Worm (Caenorhabditis elegans) whole organism, young adult: ENCODE data around the gene F08B4.8.

Source experiments
- B0035.1 ChIP-seq: sonication (generic microtip); optimal IDR thresholded peaks from 2 replicates; lab custom pipeline; 2016; ENCODE audit warnings: missing genetic modification characterization, mild to moderate bottlenecking, missing compliant biosample characterization, missing genotype, missing genetic modification reagents
- B0336.3 ChIP-seq: fragments of 200-800 bp; sonication (Bioruptor generic); IDR thresholded peaks from 2 replicates; pipeline ENCODE4 v1.3.6; 2022; ENCODE audit warnings: missing genetic modification characterization, missing compliant biosample characterization
- C06A6.2 ChIP-seq: fragments of 200-800 bp; sonication (Bioruptor generic); conservative IDR thresholded peaks from 2 replicates; pipeline ENCODE4 v1.3.6; 2022; ENCODE audit warnings: missing genetic modification characterization, missing compliant biosample characterization
- D2030.7 ChIP-seq: fragments of 200-800 bp; sonication (Bioruptor generic); IDR thresholded peaks from 2 replicates; pipeline ENCODE4 v1.3.6; 2022; ENCODE audit warnings: missing genetic modification reagents, missing genetic modification characterization, missing compliant biosample characterization
- F49E8.2 ChIP-seq: sonication (generic microtip); optimal IDR thresholded peaks from 3 replicates; lab custom pipeline; 2017; ENCODE audit warnings: missing genetic modification characterization, mild to moderate bottlenecking, missing compliant biosample characterization, antibody characterized with exemption, moderate library complexity; ENCODE audit not compliant: insufficient read depth
- F57A8.1 ChIP-seq: fragments of 200-800 bp; sonication (Bioruptor generic); optimal IDR thresholded peaks from 2 replicates; lab custom pipeline; 2018; ENCODE audit warnings: mild to moderate bottlenecking, missing genetic modification characterization, moderate library complexity, missing compliant biosample characterization
- F57C9.4 ChIP-seq: sonication (generic microtip); optimal IDR thresholded peaks from 2 replicates; lab custom pipeline; 2017; ENCODE audit warnings: mild to moderate bottlenecking, missing genetic modification characterization, missing compliant biosample characterization
- K11D2.4 ChIP-seq: fragments of 200-800 bp; sonication (Bioruptor generic); IDR thresholded peaks from 2 replicates; pipeline ENCODE4 v1.3.6; 2022; ENCODE audit warnings: missing genetic modification reagents, missing genetic modification characterization, missing compliant biosample characterization
- T26A5.8 ChIP-seq: sonication (generic microtip); optimal IDR thresholded peaks from 2 replicates; lab custom pipeline; 2016; ENCODE audit warnings: missing genetic modification characterization, missing compliant biosample characterization
- Y53F4B.3 ChIP-seq: fragments of 200-800 bp; sonication (Bioruptor generic); IDR thresholded peaks from 2 replicates; pipeline ENCODE4 v1.3.6; 2022; ENCODE audit warnings: missing genetic modification reagents, missing genetic modification characterization, missing compliant biosample characterization
- aptf-3 ChIP-seq: fragments of 200-800 bp; sonication (Bioruptor generic); IDR thresholded peaks from 2 replicates; pipeline ENCODE4 v1.3.6; 2022; ENCODE audit warnings: missing genetic modification characterization, missing compliant biosample characterization
- athp-1 ChIP-seq: sonication (generic microtip); optimal IDR thresholded peaks from 2 replicates; lab custom pipeline; 2017; ENCODE audit warnings: mild to moderate bottlenecking, missing genetic modification characterization, missing compliant biosample characterization
- attf-3 ChIP-seq: fragments of 200-800 bp; sonication (Bioruptor generic); conservative IDR thresholded peaks from 2 replicates; pipeline ENCODE4 v1.3.6; 2022; ENCODE audit warnings: missing genetic modification reagents, missing genetic modification characterization, missing compliant biosample characterization
- attf-5 ChIP-seq: fragments of 200-800 bp; sonication (Bioruptor generic); optimal IDR thresholded peaks from 2 replicates; lab custom pipeline; 2018; ENCODE audit warnings: mild to moderate bottlenecking, missing genetic modification characterization, missing compliant biosample characterization
- attf-6 ChIP-seq: fragments of 200-800 bp; sonication (Bioruptor generic); IDR thresholded peaks from 2 replicates; pipeline ENCODE4 v1.3.6; 2022; ENCODE audit warnings: missing genetic modification reagents, missing genetic modification characterization, missing compliant biosample characterization
- bed-1 ChIP-seq: fragments of 200-800 bp; sonication (Bioruptor generic); IDR thresholded peaks from 2 replicates; pipeline ENCODE4 v1.3.6; 2022; ENCODE audit warnings: missing genetic modification reagents, missing genetic modification characterization, missing compliant biosample characterization
- cebp-1 ChIP-seq, 2 experiments: fragments of 200-800 bp in 1 of 2; sonication (Bioruptor generic) in 1 of 2; sonication (generic microtip) in 1 of 2; IDR thresholded peaks in 1 of 2; optimal IDR thresholded peaks in 1 of 2; 2 replicates each; pipeline versions ENCODE4 v1.3.6 to Lab custom; 2017 to 2022; ENCODE audit warnings: missing compliant biosample characterization in 2 of 2, missing genetic modification characterization in 2 of 2, mild to moderate bottlenecking in 1 of 2, missing genetic modification reagents in 1 of 2, moderate library complexity in 1 of 2
- ceh-100 ChIP-seq: fragments of 200-800 bp; sonication (Bioruptor generic); IDR thresholded peaks from 2 replicates; pipeline ENCODE4 v1.3.6; 2022; ENCODE audit warnings: missing genetic modification reagents, missing genetic modification characterization, missing compliant biosample characterization
- ceh-40 ChIP-seq: fragments of 200-800 bp; sonication (Bioruptor generic); IDR thresholded peaks from 2 replicates; pipeline ENCODE4 v1.3.6; 2022; ENCODE audit warnings: missing genetic modification characterization, missing compliant biosample characterization
- efl-1 ChIP-seq: fragments of 150-350 bp; optimal IDR thresholded peaks from 2 replicates; lab custom pipeline; 2014; ENCODE audit warnings: missing biosample characterization, missing genetic modification reagents, missing genetic modification characterization
- egl-44 ChIP-seq: fragments of 200-800 bp; sonication (Bioruptor generic); IDR thresholded peaks from 2 replicates; pipeline ENCODE4 v1.3.6; 2022; ENCODE audit warnings: missing genetic modification reagents, missing genetic modification characterization, missing compliant biosample characterization
- ekl-4 ChIP-seq: fragments of 200-800 bp; sonication (Bioruptor generic); IDR thresholded peaks from 2 replicates; pipeline ENCODE4 v1.3.6; 2022; ENCODE audit warnings: missing genetic modification reagents, missing genetic modification characterization, missing compliant biosample characterization
- hlh-26 ChIP-seq: fragments of 200-800 bp; sonication (Bioruptor generic); conservative IDR thresholded peaks from 2 replicates; pipeline ENCODE4 v1.3.6; 2022; ENCODE audit warnings: missing genetic modification reagents, missing genetic modification characterization, missing compliant biosample characterization
- hmg-20 ChIP-seq: fragments of 200-800 bp; sonication (Bioruptor generic); IDR thresholded peaks from 2 replicates; pipeline ENCODE4 v1.3.6; 2022; ENCODE audit warnings: missing genetic modification reagents, missing genetic modification characterization, missing compliant biosample characterization
- hsf-1 ChIP-seq: fragments of 200-800 bp; sonication (Bioruptor generic); IDR thresholded peaks from 2 replicates; pipeline ENCODE4 v1.3.6; 2022; ENCODE audit warnings: missing genetic modification reagents, missing genetic modification characterization, missing compliant biosample characterization
- lin-26 ChIP-seq: fragments of 200-800 bp; sonication (Bioruptor generic); IDR thresholded peaks from 2 replicates; pipeline ENCODE4 v1.3.6; 2022; ENCODE audit warnings: missing genetic modification reagents, missing genetic modification characterization, missing compliant biosample characterization
- madf-8 ChIP-seq: fragments of 200-800 bp; sonication (Bioruptor generic); conservative IDR thresholded peaks from 2 replicates; pipeline ENCODE4 v1.3.6; 2022; ENCODE audit warnings: missing genetic modification reagents, missing genetic modification characterization, missing compliant biosample characterization
- nfya-2 ChIP-seq: fragments of 200-800 bp; sonication (Bioruptor generic); IDR thresholded peaks from 2 replicates; pipeline ENCODE4 v1.3.6; 2022; ENCODE audit warnings: missing genetic modification reagents, missing genetic modification characterization, missing compliant biosample characterization
- pha-4 ChIP-seq: fragments of 150-350 bp; sonication (generic microtip); optimal IDR thresholded peaks from 2 replicates; lab custom pipeline; 2014; ENCODE audit warnings: missing biosample characterization, missing genetic modification reagents, missing genetic modification characterization
- rpc-1 ChIP-seq, 2 experiments: fragments of 150-350 bp in 1 of 2; sonication (generic microtip) in 1 of 2; optimal IDR thresholded peaks; 2 replicates each; lab custom pipeline; 2014 to 2018; ENCODE audit warnings: missing biosample characterization in 1 of 2, missing genetic modification characterization in 1 of 2, missing genetic modification reagents in 1 of 2, missing genotype in 1 of 2
- sea-2 ChIP-seq: fragments of 200-800 bp; sonication (Bioruptor generic); IDR thresholded peaks from 2 replicates; pipeline ENCODE4 v1.3.6; 2022; ENCODE audit warnings: missing genetic modification characterization, missing compliant biosample characterization
- unc-130 ChIP-seq: sonication (generic microtip); optimal IDR thresholded peaks from 2 replicates; lab custom pipeline; 2016; ENCODE audit warnings: missing genetic modification reagents, missing genetic modification characterization, missing compliant biosample characterization
- zim-3 ChIP-seq: sonication (generic microtip); optimal IDR thresholded peaks from 2 replicates; lab custom pipeline; 2017; ENCODE audit warnings: mild to moderate bottlenecking, missing genetic modification characterization, moderate library complexity, missing compliant biosample characterization
- ztf-3 ChIP-seq: fragments of 200-800 bp; sonication (Bioruptor generic); optimal IDR thresholded peaks from 2 replicates; lab custom pipeline; 2018; ENCODE audit warnings: mild to moderate bottlenecking, missing genetic modification characterization, missing compliant biosample characterization

Gene F08B4.8

DNA sequence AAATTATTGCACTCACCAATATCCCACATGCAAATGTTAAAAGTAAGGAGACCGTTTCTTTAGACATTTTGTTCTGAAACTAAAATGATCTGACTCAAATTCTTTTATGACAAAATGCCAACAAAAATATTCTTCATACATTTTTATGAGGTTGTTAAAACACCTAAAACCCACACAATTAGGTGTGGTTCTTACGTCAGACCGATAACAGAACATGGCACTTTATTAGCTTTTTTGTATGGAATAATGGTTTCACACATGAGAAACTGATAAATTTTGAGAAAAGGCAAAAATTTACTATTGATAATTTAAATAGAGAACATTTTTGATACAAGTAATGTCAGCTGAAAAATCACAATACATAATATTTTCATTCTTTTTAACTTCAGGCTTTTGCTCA lies 23.8 kb upstream of the F08B4.8 start, which contains the start of gene C49C8.5:
Gene C49C8.5 (minus strand): TSS at position 73 of the 400 bp plus-strand sequence.
- TF ChIP-seq aptf-3 (GFP tag; lab: Robert Waterston, UW) = no peak
- no peak for TF ChIP-seq bed-1 (GFP tag; lab: Robert Waterston, UW)
- TF ChIP-seq, all 124 proteins: peak for 0

DNA sequence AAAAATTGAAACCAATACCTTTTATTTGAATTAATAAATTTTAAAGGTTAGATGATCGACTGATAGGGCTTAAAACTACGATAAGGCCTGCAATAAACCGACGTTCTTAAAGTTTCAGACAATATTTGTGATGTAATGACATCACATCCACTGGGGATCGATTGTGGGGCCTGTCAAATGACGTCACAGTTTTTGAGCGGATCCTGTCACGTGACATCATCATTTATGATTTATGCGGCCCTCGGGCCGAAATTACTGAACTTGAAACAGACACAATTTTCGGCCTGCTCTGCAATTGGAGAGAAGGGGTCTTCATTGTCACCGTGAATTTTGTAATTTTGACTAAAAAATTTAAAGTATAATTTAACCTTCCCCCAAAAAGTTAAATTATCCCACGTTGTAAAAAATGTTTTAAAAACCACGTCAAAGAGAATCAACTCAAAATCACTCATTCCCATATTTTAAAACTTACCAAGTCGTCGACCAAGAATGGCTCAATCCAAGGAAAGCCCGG lies 23.2 kb upstream of the F08B4.8 start, which contains the start of gene C49C8.1:
Gene C49C8.1 (plus strand): TSS at position 464 of the 514 bp plus-strand sequence.
- TF ChIP-seq Y53F4B.3 (GFP tag; lab: Robert Waterston, UW) (no peak), zim-3 (no peak), F57A8.1 (no peak), K11D2.4 (GFP tag; lab: Robert Waterston, UW) (no peak), hmg-20 (GFP tag; lab: Robert Waterston, UW) (no peak), C06A6.2 (GFP tag; lab: Robert Waterston, UW) (no peak), T26A5.8 (tag; lab: Kevin White, UChicago) (no peak), F49E8.2 (tag; lab: Kevin White, UChicago) (no peak), egl-44 (GFP tag; lab: Robert Waterston, UW) (no peak), nfya-2 (GFP tag; lab: Robert Waterston, UW) (no peak), ekl-4 (GFP tag; lab: Robert Waterston, UW) (no peak), madf-8 (no peak), attf-5 (no peak), D2030.7 (no peak), attf-6 (no peak)

DNA sequence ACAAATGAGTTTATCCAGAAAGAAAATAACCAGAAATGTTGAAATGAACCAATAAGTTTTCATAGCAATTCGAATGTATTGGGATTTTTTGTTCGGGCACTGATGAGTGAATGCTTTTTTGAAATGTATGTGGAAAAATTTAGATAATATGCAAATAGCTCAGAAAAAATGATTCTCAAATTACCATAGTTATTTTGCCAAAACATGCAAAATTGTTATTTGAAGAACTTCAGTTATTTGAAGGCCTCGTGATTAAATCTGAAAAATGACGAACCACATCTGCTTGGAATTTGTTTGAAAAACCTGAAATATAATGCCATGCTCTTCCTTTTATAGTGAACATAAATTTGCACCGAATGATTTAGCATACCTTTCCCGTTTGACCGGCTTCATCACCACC lies 19.3 kb upstream of the F08B4.8 start, which contains the start of gene C49C8.6:
Gene C49C8.6 (minus strand): TSS at position 101 of the 400 bp plus-strand sequence.
- TF ChIP-seq F57C9.4 (no peak), ceh-40 (GFP tag; lab: Robert Waterston, UW) (no peak), attf-6 (no peak), hlh-26 (GFP tag; lab: Robert Waterston, UW) (no peak), pha-4 (tag; lab: Kevin White, UChicago) (no peak), B0336.3 (GFP tag; lab: Robert Waterston, UW) (no peak), hsf-1 (GFP tag; lab: Robert Waterston, UW) (no peak), athp-1 (no peak), cebp-1 (GFP tag; IDR thresholded peaks at IDR 0.05; lab: Robert Waterston, UW) (no peak), cebp-1 (tag; optimal IDR thresholded peaks at IDR 0.05; lab: Kevin White, UChicago) (no peak), ceh-100 (GFP tag; lab: Robert Waterston, UW) (no peak), Y53F4B.3 (GFP tag; lab: Robert Waterston, UW) (no peak), rpc-1 (optimal IDR thresholded peaks at IDR 0.05; lab: Kevin White, UChicago) (no peak), rpc-1 (tag; optimal IDR thresholded peaks at IDR 0.05; lab: Kevin White, UChicago) (no peak), unc-130 (GFP tag; lab: Kevin White, UChicago) (no peak), ztf-3 (no peak), B0035.1 (no peak), sea-2 (GFP tag; lab: Robert Waterston, UW) (no peak), lin-26 (GFP tag; lab: Robert Waterston, UW) (no peak), efl-1 (GFP tag; lab: Kevin White, UChicago) (no peak)

DNA sequence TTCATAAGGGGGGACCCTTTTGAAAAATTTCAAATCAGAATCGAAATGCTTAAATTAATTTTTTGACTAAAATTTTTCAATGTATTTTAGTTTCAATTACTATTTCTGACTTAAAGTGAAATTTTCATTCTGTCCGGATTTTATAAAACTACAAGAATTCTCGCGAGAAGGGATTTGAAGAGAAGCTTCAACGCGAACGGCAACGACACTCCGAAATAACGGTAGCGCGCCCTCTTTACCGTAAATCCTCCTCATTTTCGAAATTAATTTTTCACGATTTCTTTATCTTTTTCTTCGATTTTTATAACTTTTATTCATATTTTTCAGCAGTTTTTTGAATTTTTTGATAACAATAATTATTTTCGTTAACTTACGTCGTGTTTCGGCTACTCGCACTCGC lies 11.6 kb upstream of the F08B4.8 start:
- TF ChIP-seq hmg-20 (GFP tag; lab: Robert Waterston, UW) (no peak), egl-44 (GFP tag; lab: Robert Waterston, UW) (no peak), attf-3 (GFP tag; lab: Robert Waterston, UW) (peak; percentile 94)
- TF ChIP-seq, all 124 proteins: peak for 1
